Worm (Caenorhabditis elegans) whole organism, L1 larva: ENCODE data around the gene nmgp-1.

ENCODE experiments used
- C04F5.9 ChIP-seq: sonication (generic microtip); optimal IDR thresholded peaks from 2 replicates; lab custom pipeline; 2016; ENCODE audit warnings: missing genetic modification characterization, missing compliant biosample characterization
- C34B4.2 ChIP-seq: sonication (generic microtip); optimal IDR thresholded peaks from 2 replicates; lab custom pipeline; 2017; ENCODE audit warnings: mild to moderate bottlenecking, missing genetic modification characterization, missing compliant biosample characterization
- Y116A8C.19 ChIP-seq: sonication (generic microtip); optimal IDR thresholded peaks from 2 replicates; lab custom pipeline; 2016; ENCODE audit warnings: missing compliant biosample characterization, missing genetic modification characterization, borderline replicate concordance
- blmp-1 ChIP-seq: fragments of 150-350 bp; optimal IDR thresholded peaks from 2 replicates; lab custom pipeline; 2014; ENCODE audit warnings: missing biosample characterization, missing genetic modification characterization
- ceh-63 ChIP-seq: fragments of 200-800 bp; sonication (Bioruptor generic); optimal IDR thresholded peaks from 2 replicates; lab custom pipeline; 2018; ENCODE audit warnings: mild to moderate bottlenecking, missing genetic modification characterization, missing compliant biosample characterization
- ceh-8 ChIP-seq: fragments of 200-800 bp; sonication (Bioruptor generic); optimal IDR thresholded peaks from 2 replicates; lab custom pipeline; 2018; ENCODE audit warnings: mild to moderate bottlenecking, missing genetic modification characterization, moderate library complexity, missing compliant biosample characterization
- ceh-82 ChIP-seq, 3 experiments: fragments of 150-350 bp in 1 of 3; sonication (generic microtip) in 2 of 3; optimal IDR thresholded peaks; 2 replicates each; lab custom pipeline; 2014 to 2017; ENCODE audit warnings: missing biosample characterization in 3 of 3, missing genetic modification characterization in 3 of 3
- ceh-88 ChIP-seq: fragments of 200-800 bp; sonication (Bioruptor generic); IDR thresholded peaks from 2 replicates; pipeline ENCODE4 v1.3.6; 2022; ENCODE audit warnings: missing genetic modification characterization, missing compliant biosample characterization
- dpl-1 ChIP-seq, 3 experiments: fragments of 150-350 bp in 2 of 3; sonication (generic microtip) in 1 of 3; optimal IDR thresholded peaks; 2 replicates each; lab custom pipeline; 2014 to 2017; ENCODE audit warnings: missing biosample characterization in 3 of 3, missing genetic modification characterization in 3 of 3, missing genetic modification reagents in 3 of 3
- dsc-1 ChIP-seq: sonication (generic microtip); optimal IDR thresholded peaks from 2 replicates; lab custom pipeline; 2016; ENCODE audit warnings: mild to moderate bottlenecking, missing genetic modification characterization, missing compliant biosample characterization
- efl-1 ChIP-seq, 4 experiments: fragments of 150-350 bp; optimal IDR thresholded peaks in 3 of 4; peaks in 1 of 4; 1 replicate in 1 of 4; 2 replicates in 3 of 4; lab custom pipeline; 2014; ENCODE audit warnings: missing biosample characterization in 2 of 4, missing genetic modification characterization in 2 of 4, missing genetic modification reagents in 2 of 4
- efl-3 ChIP-seq: fragments of 200-800 bp; sonication (Bioruptor generic); optimal IDR thresholded peaks from 2 replicates; lab custom pipeline; 2018; ENCODE audit warnings: mild to moderate bottlenecking, missing genetic modification characterization, missing compliant biosample characterization
- elt-2 ChIP-seq: sonication (generic microtip); optimal IDR thresholded peaks from 2 replicates; lab custom pipeline; 2016; ENCODE audit warnings: missing genetic modification characterization, mild to moderate bottlenecking, inconsistent platforms, missing compliant biosample characterization, missing genetic modification reagents
- ets-5 ChIP-seq: fragments of 200-800 bp; sonication (Bioruptor generic); IDR thresholded peaks from 2 replicates; pipeline ENCODE4 v1.3.6; 2022; ENCODE audit warnings: missing genetic modification characterization, missing compliant biosample characterization
- fkh-10 ChIP-seq: sonication (generic microtip); optimal IDR thresholded peaks from 2 replicates; lab custom pipeline; 2017; ENCODE audit warnings: missing biosample characterization, missing genetic modification reagents, missing genetic modification characterization
- fkh-4 ChIP-seq: sonication (generic microtip); optimal IDR thresholded peaks from 2 replicates; lab custom pipeline; 2016; ENCODE audit warnings: missing compliant biosample characterization, missing genetic modification characterization, borderline replicate concordance
- fkh-8 ChIP-seq: sonication (generic microtip); optimal IDR thresholded peaks from 2 replicates; lab custom pipeline; 2016; ENCODE audit warnings: mild to moderate bottlenecking, missing genetic modification characterization, missing compliant biosample characterization
- grh-1 ChIP-seq: fragments of 200-800 bp; sonication (Bioruptor generic); IDR thresholded peaks from 2 replicates; pipeline ENCODE4 v1.3.6; 2022; ENCODE audit warnings: missing genetic modification reagents, missing genetic modification characterization, missing compliant biosample characterization
- hlh-17 ChIP-seq: fragments of 200-800 bp; sonication (Bioruptor generic); optimal IDR thresholded peaks from 2 replicates; lab custom pipeline; 2018; ENCODE audit warnings: missing genetic modification characterization, mild to moderate bottlenecking, missing compliant biosample characterization, moderate library complexity, borderline replicate concordance
- hlh-4 ChIP-seq: sonication (generic microtip); optimal IDR thresholded peaks from 2 replicates; lab custom pipeline; 2016; ENCODE audit warnings: mild to moderate bottlenecking, missing genetic modification characterization, missing compliant biosample characterization
- hpl-2 ChIP-seq: fragments of 150-350 bp; optimal IDR thresholded peaks from 2 replicates; lab custom pipeline; 2014; ENCODE audit warnings: missing biosample characterization, missing genetic modification reagents, missing genetic modification characterization
- isw-1 ChIP-seq: fragments of 200-800 bp; sonication (Bioruptor generic); IDR thresholded peaks from 2 replicates; pipeline ENCODE4 v1.3.6; 2022; ENCODE audit warnings: missing genetic modification characterization, missing compliant biosample characterization
- jun-1 ChIP-seq: fragments of 150-350 bp; optimal IDR thresholded peaks from 2 replicates; lab custom pipeline; 2014; ENCODE audit warnings: missing biosample characterization, missing genetic modification reagents, missing genetic modification characterization
- lin-13 ChIP-seq: fragments of 150-350 bp; optimal IDR thresholded peaks from 2 replicates; lab custom pipeline; 2014; ENCODE audit warnings: missing biosample characterization, missing genetic modification reagents, missing genetic modification characterization
- lin-14 ChIP-seq: fragments of 200-800 bp; sonication (Bioruptor generic); optimal IDR thresholded peaks from 2 replicates; lab custom pipeline; 2018; ENCODE audit warnings: mild to moderate bottlenecking, missing genetic modification characterization, moderate library complexity, missing compliant biosample characterization
- lin-15B ChIP-seq: fragments of 150-350 bp; sonication (generic microtip); optimal IDR thresholded peaks from 3 replicates; lab custom pipeline; 2014; ENCODE audit warnings: missing biosample characterization, missing genetic modification characterization
- lin-39 ChIP-seq: fragments of 150-350 bp; optimal IDR thresholded peaks from 2 replicates; lab custom pipeline; 2014; ENCODE audit warnings: missing biosample characterization, missing genetic modification reagents, missing genetic modification characterization
- lsy-2 ChIP-seq, 2 experiments: fragments of 150-350 bp; optimal IDR thresholded peaks; 2 replicates each; lab custom pipeline; 2014; ENCODE audit warnings: missing biosample characterization in 2 of 2, missing genetic modification characterization in 2 of 2
- mdl-1 ChIP-seq, 2 experiments: fragments of 150-350 bp; optimal IDR thresholded peaks; 2 replicates each; lab custom pipeline; 2014 to 2017; ENCODE audit warnings: missing biosample characterization in 2 of 2, missing genetic modification characterization in 2 of 2, inconsistent platforms in 1 of 2
- mef-2 ChIP-seq: fragments of 150-350 bp; optimal IDR thresholded peaks from 2 replicates; lab custom pipeline; 2014; ENCODE audit warnings: missing biosample characterization, missing genetic modification characterization
- mep-1 ChIP-seq: fragments of 150-350 bp; optimal IDR thresholded peaks from 2 replicates; lab custom pipeline; 2014; ENCODE audit warnings: missing biosample characterization, missing genetic modification characterization
- nhr-11 ChIP-seq: fragments of 150-350 bp; optimal IDR thresholded peaks from 2 replicates; lab custom pipeline; 2014; ENCODE audit warnings: missing biosample characterization, missing genetic modification characterization
- nhr-47 ChIP-seq: sonication (generic microtip); optimal IDR thresholded peaks from 2 replicates; lab custom pipeline; 2016; ENCODE audit warnings: mild to moderate bottlenecking, missing genetic modification characterization, moderate library complexity, missing compliant biosample characterization
- nhr-71 ChIP-seq: sonication (generic microtip); optimal IDR thresholded peaks from 2 replicates; lab custom pipeline; 2016; ENCODE audit warnings: mild to moderate bottlenecking, missing genetic modification characterization, moderate library complexity, missing compliant biosample characterization
- nhr-76 ChIP-seq: sonication (generic microtip); optimal IDR thresholded peaks from 2 replicates; lab custom pipeline; 2017; ENCODE audit warnings: missing biosample characterization, missing genetic modification characterization
- nhr-77 ChIP-seq: fragments of 150-350 bp; optimal IDR thresholded peaks from 2 replicates; lab custom pipeline; 2014; ENCODE audit warnings: missing biosample characterization, missing genetic modification characterization
- nhr-84 ChIP-seq: sonication (generic microtip); optimal IDR thresholded peaks from 2 replicates; lab custom pipeline; 2017; ENCODE audit warnings: missing biosample characterization, missing genetic modification characterization
- nhr-85 ChIP-seq: sonication (generic microtip); peaks from one replicate; lab custom pipeline; 2016; ENCODE audit warnings: missing genetic modification characterization, inconsistent platforms, missing compliant biosample characterization
- nhr-90 ChIP-seq: sonication (generic microtip); optimal IDR thresholded peaks from 2 replicates; lab custom pipeline; 2016; ENCODE audit warnings: mild to moderate bottlenecking, missing genetic modification characterization, missing compliant biosample characterization; ENCODE audit not compliant: poor library complexity
- pax-3 ChIP-seq: fragments of 200-800 bp; sonication (Bioruptor generic); optimal IDR thresholded peaks from 2 replicates; lab custom pipeline; 2018; ENCODE audit warnings: mild to moderate bottlenecking, missing genetic modification characterization, moderate library complexity, missing compliant biosample characterization
- rnt-1 ChIP-seq: sonication (generic microtip); optimal IDR thresholded peaks from 2 replicates; lab custom pipeline; 2016; ENCODE audit warnings: mild to moderate bottlenecking, missing genetic modification characterization, moderate library complexity, missing compliant biosample characterization
- skn-1 ChIP-seq: fragments of 150-350 bp; optimal IDR thresholded peaks from 2 replicates; lab custom pipeline; 2014; ENCODE audit warnings: missing biosample characterization, missing genetic modification characterization
- sox-4 ChIP-seq: sonication (generic microtip); optimal IDR thresholded peaks from 2 replicates; lab custom pipeline; 2016; ENCODE audit warnings: missing genetic modification characterization, missing compliant biosample characterization
- sup-37 ChIP-seq: fragments of 200-800 bp; sonication (Bioruptor generic); optimal IDR thresholded peaks from 2 replicates; lab custom pipeline; 2018; ENCODE audit warnings: mild to moderate bottlenecking, missing genetic modification characterization, missing compliant biosample characterization
- swsn-7 ChIP-seq: sonication (generic microtip); optimal IDR thresholded peaks from 2 replicates; lab custom pipeline; 2016; ENCODE audit warnings: missing genetic modification characterization, missing compliant biosample characterization
- tlp-1 ChIP-seq: fragments of 150-350 bp; optimal IDR thresholded peaks from 2 replicates; lab custom pipeline; 2014; ENCODE audit warnings: missing biosample characterization, missing genetic modification characterization
- unc-30 ChIP-seq: sonication (generic microtip); optimal IDR thresholded peaks from 2 replicates; lab custom pipeline; 2017; ENCODE audit warnings: missing biosample characterization, missing genetic modification characterization
- unc-86 ChIP-seq: sonication (generic microtip); optimal IDR thresholded peaks from 2 replicates; lab custom pipeline; 2016; ENCODE audit warnings: missing genetic modification characterization, missing compliant biosample characterization
- unc-98 ChIP-seq: fragments of 200-800 bp; sonication (Bioruptor generic); IDR thresholded peaks from 2 replicates; pipeline ENCODE4 v1.3.6; 2022; ENCODE audit warnings: missing genetic modification characterization, missing compliant biosample characterization
- vab-15 ChIP-seq: sonication (generic microtip); optimal IDR thresholded peaks from 2 replicates; lab custom pipeline; 2017; ENCODE audit warnings: missing genotype, mild to moderate bottlenecking, missing genetic modification characterization, missing compliant biosample characterization
- xbp-1 ChIP-seq: sonication (generic microtip); optimal IDR thresholded peaks from 2 replicates; lab custom pipeline; 2016; ENCODE audit warnings: missing genetic modification characterization, missing compliant biosample characterization
- ztf-4 ChIP-seq: fragments of 150-350 bp; optimal IDR thresholded peaks from 2 replicates; lab custom pipeline; 2014; ENCODE audit warnings: missing biosample characterization, missing genetic modification characterization

Gene nmgp-1

ce11 chrII:6309198-6309597 lies 48.5 kb downstream of the nmgp-1 start, which contains the start of gene glb-10:
glb-10 (minus strand) TSS chrII:6309298.
- TF ChIP-seq lin-39: no peak
- TF ChIP-seq C34B4.2 (tag; lab: Kevin White, UChicago): no peak
- TF ChIP-seq ceh-82 (tag; optimal IDR thresholded peaks at IDR 0.05; lab: Kevin White, UChicago): no peak
- no peak for TF ChIP-seq ceh-8 (GFP tag; lab: Kevin White, UChicago)
- TF ChIP-seq dpl-1 (GFP tag; optimal IDR thresholded peaks at IDR 0.05; lab: Kevin White, UChicago): no peak
- TF ChIP-seq Y116A8C.19 (tag; lab: Kevin White, UChicago): no peak
- no peak for TF ChIP-seq mef-2 (tag; lab: Kevin White, UChicago)
- TF ChIP-seq tlp-1: no peak
- TF ChIP-seq nhr-11 (tag; lab: Kevin White, UChicago): no peak
- no peak for TF ChIP-seq lsy-2 (tag; optimal IDR thresholded peaks at IDR 0.05; lab: Kevin White, UChicago)
- TF ChIP-seq sup-37 (GFP tag; lab: Kevin White, UChicago): no peak
- no peak for TF ChIP-seq rnt-1
- no peak for TF ChIP-seq unc-98 (GFP tag; lab: Robert Waterston, UW)
- no peak for TF ChIP-seq isw-1 (GFP tag; lab: Robert Waterston, UW)
- no peak for TF ChIP-seq hlh-17
- no peak for TF ChIP-seq unc-30
- TF ChIP-seq unc-86: no peak
- no peak for TF ChIP-seq vab-15 (tag; lab: Kevin White, UChicago)
- TF ChIP-seq elt-2 (tag; lab: Kevin White, UChicago): no peak
- TF ChIP-seq ceh-63 (GFP tag; lab: Kevin White, UChicago): no peak

DNA sequence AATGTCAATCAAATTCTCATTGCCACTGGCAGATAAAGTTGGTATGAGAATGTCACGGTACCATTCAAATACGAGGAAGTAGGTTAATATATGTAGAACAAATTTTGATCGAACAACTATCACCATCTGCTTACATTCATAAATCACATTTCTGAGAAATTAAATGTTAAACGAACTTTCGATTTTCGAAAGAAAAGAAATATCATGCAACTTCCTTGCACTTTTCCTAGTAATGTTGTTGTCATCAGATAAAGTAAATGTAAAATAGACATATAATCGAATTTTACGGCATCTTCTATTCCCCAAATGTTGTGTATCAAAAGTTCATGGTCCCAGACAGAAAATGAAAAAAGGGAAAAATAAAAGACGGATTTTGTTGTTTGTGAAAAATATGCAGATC lies 50.8 kb downstream of the nmgp-1 start:
- TF ChIP-seq nhr-47 (tag; lab: Kevin White, UChicago): peak; percentile 10
- no peak for TF ChIP-seq dsc-1 (tag; lab: Kevin White, UChicago)
- TF ChIP-seq jun-1 (tag; lab: Kevin White, UChicago): no peak
- TF ChIP-seq efl-3 (GFP tag; lab: Kevin White, UChicago): no peak
- no peak for TF ChIP-seq ztf-4 (tag; lab: Kevin White, UChicago)
- no peak for TF ChIP-seq nhr-76
- no peak for TF ChIP-seq isw-1 (GFP tag; lab: Robert Waterston, UW)
- no peak for TF ChIP-seq skn-1 (tag; lab: Kevin White, UChicago)
- TF ChIP-seq efl-1 (optimal IDR thresholded peaks at IDR 0.05; lab: Kevin White, UChicago): no peak
- TF ChIP-seq efl-1 (GFP tag; optimal IDR thresholded peaks at IDR 0.05 in 1 of 2; lab: Kevin White, UChicago): no peak
- no peak for TF ChIP-seq C04F5.9 (tag; lab: Kevin White, UChicago)
- no peak for TF ChIP-seq Y116A8C.19 (tag; lab: Kevin White, UChicago)
- no peak for TF ChIP-seq nhr-84 (tag; lab: Kevin White, UChicago)
- no peak for TF ChIP-seq swsn-7 (tag; lab: Kevin White, UChicago)
- TF ChIP-seq mep-1 (tag; lab: Kevin White, UChicago): no peak
- no peak for TF ChIP-seq blmp-1 (tag; lab: Kevin White, UChicago)
- TF ChIP-seq pax-3 (tag; lab: Kevin White, UChicago): peak; percentile 21
- no peak for TF ChIP-seq hpl-2 (GFP tag; lab: Kevin White, UChicago)
- TF ChIP-seq sox-4 (tag; lab: Kevin White, UChicago): no peak
- TF ChIP-seq ceh-88: no peak
- TF ChIP-seq dpl-1 (GFP tag; optimal IDR thresholded peaks at IDR 0.05; lab: Kevin White, UChicago): no peak
- TF ChIP-seq mdl-1 (tag; optimal IDR thresholded peaks at IDR 0.05; lab: Kevin White, UChicago): no peak
- no peak for TF ChIP-seq lin-13 (GFP tag; lab: Kevin White, UChicago)
- TF ChIP-seq ceh-8 (GFP tag; lab: Kevin White, UChicago): no peak
- TF ChIP-seq nhr-71 (tag; lab: Kevin White, UChicago): peak; percentile 51
- peak; percentile 7 for TF ChIP-seq lin-14
- no peak for TF ChIP-seq C34B4.2 (tag; lab: Kevin White, UChicago)
- TF ChIP-seq hlh-4 (tag; lab: Kevin White, UChicago): no peak
- no peak for TF ChIP-seq nhr-90
- no peak for TF ChIP-seq xbp-1 (tag; lab: Kevin White, UChicago)
- no peak for TF ChIP-seq lin-15B (tag; lab: Kevin White, UChicago)
- TF ChIP-seq fkh-4 (tag; lab: Kevin White, UChicago): no peak
- no peak for TF ChIP-seq unc-86
- peak; percentile 69 for TF ChIP-seq fkh-8
- TF ChIP-seq fkh-10: peak; percentile 46
- TF ChIP-seq grh-1 (GFP tag; lab: Robert Waterston, UW): no peak
- TF ChIP-seq nhr-77 (tag; lab: Kevin White, UChicago): no peak
- TF ChIP-seq ets-5 (GFP tag; lab: Robert Waterston, UW): no peak
- no peak for TF ChIP-seq nhr-85 (tag; lab: Kevin White, UChicago)
